Worm (Caenorhabditis elegans): ENCODE results near the gene nlp-49.

The nlp-49 gene

DNA sequence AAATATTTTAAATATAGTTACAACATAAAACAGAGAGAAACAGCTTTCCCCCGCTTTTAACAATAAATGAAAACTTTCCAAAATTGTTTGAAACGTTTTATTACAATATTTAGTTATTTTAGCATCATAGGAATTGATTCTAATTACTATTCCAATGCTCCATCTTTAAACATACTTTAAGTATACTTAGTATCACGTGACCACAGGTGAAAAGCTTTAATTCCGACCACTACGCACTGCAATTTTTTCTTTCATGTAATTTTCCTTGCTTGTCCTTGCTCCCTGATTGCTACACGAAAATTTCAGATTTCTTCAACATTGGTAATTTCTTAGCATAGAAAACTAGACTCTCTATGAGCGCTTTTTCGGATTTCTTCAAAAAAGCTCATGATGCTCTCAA is 7.4 kb upstream of the nlp-49 start, which contains the start of gene tbc-16:
TSS of gene tbc-16 (plus strand) at position 301 of the 400 bp plus-strand sequence.
- no peak for TF ChIP-seq tab-1 (GFP tag; IDR thresholded peaks at IDR 0.05)
- no peak for TF ChIP-seq ref-1 (GFP tag; conservative IDR thresholded peaks at IDR 0.05)
- TF ChIP-seq T22C8.4 (GFP tag; IDR thresholded peaks at IDR 0.05) = no peak
- TF ChIP-seq klf-2 (GFP tag; conservative IDR thresholded peaks at IDR 0.05) = no peak
- no peak for TF ChIP-seq med-1 (GFP tag; optimal IDR thresholded peaks at IDR 0.05; ENCODE audit: insufficient read depth)
- TF ChIP-seq flt-1 (GFP tag; IDR thresholded peaks at IDR 0.05) = no peak
- TF ChIP-seq ztf-23 (GFP tag; IDR thresholded peaks at IDR 0.05) = no peak
- no peak for TF ChIP-seq cog-1 (tag; optimal IDR thresholded peaks at IDR 0.05)
- no peak for TF ChIP-seq ztf-29 (GFP tag; IDR thresholded peaks at IDR 0.05)

DNA sequence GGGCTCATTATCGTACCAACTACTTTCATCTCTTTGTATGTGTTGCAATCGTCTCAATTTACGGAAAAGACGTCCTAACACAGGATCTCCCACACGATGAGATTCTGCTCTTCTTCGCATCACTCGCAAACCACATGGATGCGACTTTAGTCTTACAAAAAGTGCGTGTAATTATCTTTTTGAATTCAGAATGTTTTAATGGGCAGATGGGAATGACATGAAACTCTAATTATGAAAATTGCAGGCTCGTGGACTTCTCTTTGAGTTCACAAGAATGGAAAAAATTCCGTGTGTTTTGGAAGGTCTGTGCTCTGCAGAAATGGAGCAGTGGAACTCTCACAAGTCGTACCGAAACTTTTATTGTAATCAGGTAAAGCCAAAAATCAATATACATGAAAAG is 3.0 kb upstream of the nlp-49 start:
- no peak for TF ChIP-seq tab-1 (GFP tag; IDR thresholded peaks at IDR 0.05)
- TF ChIP-seq ztf-23 (GFP tag; IDR thresholded peaks at IDR 0.05) = no peak
- TF ChIP-seq ztf-29 (GFP tag; IDR thresholded peaks at IDR 0.05) = no peak
- no peak for TF ChIP-seq med-1 (GFP tag; optimal IDR thresholded peaks at IDR 0.05; ENCODE audit: insufficient read depth)
- no peak for TF ChIP-seq cog-1 (tag; optimal IDR thresholded peaks at IDR 0.05)
- TF ChIP-seq ref-1 (GFP tag; conservative IDR thresholded peaks at IDR 0.05) = no peak

DNA sequence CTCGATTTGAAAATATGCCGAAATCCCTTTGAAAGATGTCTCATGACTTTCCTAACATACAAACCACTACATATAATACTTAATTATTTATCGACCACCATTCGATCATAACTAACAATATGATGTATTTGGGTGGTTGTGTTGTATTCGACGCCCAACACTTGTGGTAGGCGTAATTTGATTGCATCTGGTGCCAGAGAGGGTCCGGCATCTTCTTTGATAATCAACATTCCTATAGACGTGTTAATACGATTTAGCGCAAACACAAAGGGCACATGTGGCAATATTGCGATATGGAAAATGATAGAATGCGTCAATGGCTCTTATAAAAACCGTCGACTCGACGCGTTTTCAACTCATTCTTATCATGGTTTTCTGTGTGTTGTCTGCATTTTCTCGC is 557 bp upstream of the nlp-49 start:
- TF ChIP-seq ztf-23 (GFP tag; IDR thresholded peaks at IDR 0.05) (no peak), T22C8.4 (GFP tag; IDR thresholded peaks at IDR 0.05) (no peak), klf-2 (GFP tag; conservative IDR thresholded peaks at IDR 0.05) (no peak), tab-1 (GFP tag; IDR thresholded peaks at IDR 0.05) (no peak), cog-1 (tag; optimal IDR thresholded peaks at IDR 0.05) (no peak), flt-1 (GFP tag; IDR thresholded peaks at IDR 0.05) (no peak), ref-1 (GFP tag; conservative IDR thresholded peaks at IDR 0.05) (no peak), ztf-29 (GFP tag; IDR thresholded peaks at IDR 0.05) (no peak), med-1 (GFP tag; optimal IDR thresholded peaks at IDR 0.05; ENCODE audit: insufficient read depth) (no peak)

DNA sequence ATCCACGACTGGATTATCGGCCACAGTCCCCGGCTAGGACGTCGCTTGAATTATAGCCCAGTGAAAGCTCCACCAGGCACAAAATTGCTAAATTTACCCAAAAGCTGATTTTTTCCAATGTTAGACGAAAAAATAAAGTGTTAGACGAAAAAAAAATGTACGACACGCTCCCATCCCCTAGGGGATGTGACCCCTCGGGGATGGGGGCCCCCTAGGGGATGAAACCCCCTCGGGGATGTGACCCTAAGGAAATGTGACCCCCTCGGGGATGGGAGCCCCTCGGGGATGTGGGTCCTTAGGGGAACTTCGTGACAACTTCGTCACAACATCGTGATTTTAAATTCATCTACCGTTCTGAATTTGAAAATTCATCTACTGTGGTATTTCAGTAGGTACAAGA is 1.3 kb downstream of the nlp-49 start:
- TF ChIP-seq flt-1 (GFP tag; IDR thresholded peaks at IDR 0.05) = 0 out of 2 replicates have a peak, but pooled peaks have one; percentile 21
- 0 out of 2 replicates have a peak, but pooled peaks have one; percentile 42 for TF ChIP-seq tab-1 (GFP tag; IDR thresholded peaks at IDR 0.05)
- TF ChIP-seq cog-1 (tag; optimal IDR thresholded peaks at IDR 0.05) = no peak

DNA sequence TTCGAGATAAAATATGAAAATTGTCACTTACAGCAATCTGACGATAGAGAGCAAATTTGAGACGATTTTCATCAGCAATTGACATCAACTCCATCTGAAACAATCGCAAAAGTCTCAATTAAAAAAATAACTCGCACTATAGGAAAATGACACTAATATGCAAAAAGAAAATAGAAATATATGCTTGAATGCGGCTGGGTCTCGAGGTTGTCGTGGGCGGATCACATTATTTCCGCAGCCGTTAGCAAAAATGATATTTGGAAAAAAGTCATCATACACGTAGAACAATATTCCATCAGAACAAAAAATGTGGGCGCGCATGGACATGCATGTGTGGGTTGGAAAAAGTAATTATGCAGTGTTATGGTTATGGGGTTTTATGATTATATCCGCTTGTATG is 12.8 kb downstream of the nlp-49 start, which contains the start of gene Y23B4A.1:
TSS of gene Y23B4A.1 (minus strand) at position 101 of the 400 bp plus-strand sequence.
- no peak for TF ChIP-seq ztf-23 (GFP tag; IDR thresholded peaks at IDR 0.05)
- TF ChIP-seq T22C8.4 (GFP tag; IDR thresholded peaks at IDR 0.05) = no peak
- no peak for TF ChIP-seq cog-1 (tag; optimal IDR thresholded peaks at IDR 0.05)
- no peak for TF ChIP-seq klf-2 (GFP tag; conservative IDR thresholded peaks at IDR 0.05)
- TF ChIP-seq ztf-29 (GFP tag; IDR thresholded peaks at IDR 0.05) = no peak
- no peak for TF ChIP-seq flt-1 (GFP tag; IDR thresholded peaks at IDR 0.05)
- TF ChIP-seq tab-1 (GFP tag; IDR thresholded peaks at IDR 0.05) = no peak
- no peak for TF ChIP-seq med-1 (GFP tag; optimal IDR thresholded peaks at IDR 0.05; ENCODE audit: insufficient read depth)
- TF ChIP-seq ref-1 (GFP tag; conservative IDR thresholded peaks at IDR 0.05) = no peak

DNA sequence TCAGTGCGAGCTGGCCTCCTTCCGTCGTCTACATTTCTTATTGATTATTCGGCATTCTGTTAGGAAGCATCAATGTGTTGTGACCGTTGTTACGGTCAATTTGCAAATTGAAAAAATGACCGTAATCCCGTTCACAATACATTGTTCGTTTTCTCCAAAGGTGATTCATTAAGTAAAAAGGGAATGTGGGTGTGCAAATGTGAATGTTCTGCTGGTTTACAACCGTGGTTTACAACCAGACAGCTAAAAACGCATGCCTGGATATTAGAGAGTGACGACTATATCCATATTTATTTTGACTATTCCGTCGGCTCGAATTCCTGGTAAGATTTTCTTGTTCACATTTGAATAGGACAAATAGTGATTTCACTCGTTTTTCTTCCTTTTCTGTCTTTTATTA is 14.6 kb downstream of the nlp-49 start, which contains the start of gene capa-1:
TSS of gene capa-1 (plus strand) at position 301 of the 400 bp plus-strand sequence.
- no peak for TF ChIP-seq med-1 (GFP tag; optimal IDR thresholded peaks at IDR 0.05; ENCODE audit: insufficient read depth)

DNA sequence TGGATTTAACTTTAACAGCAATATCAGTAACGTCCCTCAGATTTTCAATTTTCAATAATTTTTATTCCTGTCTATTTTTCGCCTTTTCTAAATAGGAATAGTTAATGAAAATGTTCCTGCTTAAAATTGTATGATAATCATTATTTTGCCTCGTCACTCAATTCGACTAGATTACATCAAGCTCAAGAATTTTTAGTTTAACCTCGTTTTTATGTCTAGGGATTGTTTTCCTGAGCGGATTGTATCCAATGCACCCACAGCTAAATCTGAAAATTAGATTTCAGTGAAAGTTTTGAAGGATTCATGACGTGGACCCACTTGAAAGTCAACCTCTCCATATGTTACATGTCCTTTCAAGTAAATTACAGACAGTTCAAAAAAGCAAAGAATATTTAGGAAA is 19.2 kb downstream of the nlp-49 start:
- TF ChIP-seq ztf-29 (GFP tag; IDR thresholded peaks at IDR 0.05) = no peak
- TF ChIP-seq tab-1 (GFP tag; IDR thresholded peaks at IDR 0.05) = no peak
- no peak for TF ChIP-seq klf-2 (GFP tag; conservative IDR thresholded peaks at IDR 0.05)
- TF ChIP-seq ref-1 (GFP tag; conservative IDR thresholded peaks at IDR 0.05) = no peak
- TF ChIP-seq flt-1 (GFP tag; IDR thresholded peaks at IDR 0.05) = no peak
- no peak for TF ChIP-seq cog-1 (tag; optimal IDR thresholded peaks at IDR 0.05)
- TF ChIP-seq ztf-23 (GFP tag; IDR thresholded peaks at IDR 0.05) = no peak
- no peak for TF ChIP-seq med-1 (GFP tag; optimal IDR thresholded peaks at IDR 0.05; ENCODE audit: insufficient read depth)
- no peak for TF ChIP-seq T22C8.4 (GFP tag; IDR thresholded peaks at IDR 0.05)

DNA sequence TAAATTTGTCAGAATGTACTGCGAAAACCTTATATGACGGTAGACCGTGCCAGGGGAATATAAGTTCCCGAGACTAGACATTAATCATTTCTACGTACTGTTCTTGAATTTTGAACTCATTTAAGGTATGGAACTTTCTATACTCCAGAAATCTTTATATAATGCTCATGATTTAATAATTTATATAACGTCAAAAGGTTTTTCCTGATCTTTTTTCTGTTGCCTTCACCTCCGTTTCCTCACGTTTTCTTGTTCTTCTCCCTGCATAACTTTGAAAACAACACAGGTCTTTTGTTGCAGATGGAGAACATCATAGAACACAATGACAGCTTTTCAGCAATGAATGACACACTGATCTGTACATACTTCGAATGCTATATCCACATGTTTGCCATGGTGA is 26.4 kb downstream of the nlp-49 start, which contains the start of gene egl-6:
TSS of gene egl-6 (plus strand) at position 301 of the 400 bp plus-strand sequence.
- TF ChIP-seq klf-2 (GFP tag; conservative IDR thresholded peaks at IDR 0.05) (no peak), ztf-29 (GFP tag; IDR thresholded peaks at IDR 0.05) (no peak), T22C8.4 (GFP tag; IDR thresholded peaks at IDR 0.05) (no peak), ztf-23 (GFP tag; IDR thresholded peaks at IDR 0.05) (no peak), flt-1 (GFP tag; IDR thresholded peaks at IDR 0.05) (no peak), med-1 (GFP tag; optimal IDR thresholded peaks at IDR 0.05; ENCODE audit: insufficient read depth) (no peak), cog-1 (tag; optimal IDR thresholded peaks at IDR 0.05) (no peak), tab-1 (GFP tag; IDR thresholded peaks at IDR 0.05) (no peak), ref-1 (GFP tag; conservative IDR thresholded peaks at IDR 0.05) (no peak)

DNA sequence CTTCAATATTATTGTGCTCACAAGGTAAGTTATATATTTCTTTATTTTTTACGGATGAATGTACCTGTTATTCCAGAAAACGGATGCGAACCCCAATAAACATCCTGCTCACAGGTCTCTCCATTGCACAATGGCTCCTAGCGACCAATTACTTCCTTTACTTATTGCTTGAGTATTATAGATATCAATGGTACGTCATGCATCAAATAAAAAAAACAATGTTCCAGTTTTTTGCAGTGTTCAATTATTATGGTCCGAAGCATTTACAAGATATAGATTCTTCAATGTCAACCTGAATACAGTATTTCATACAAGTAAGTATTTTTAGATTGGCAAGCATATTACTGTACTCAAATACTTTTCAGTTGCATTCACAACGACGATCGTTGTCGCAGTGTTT is 28.5 kb downstream of the nlp-49 start:
- TF ChIP-seq flt-1 (GFP tag; IDR thresholded peaks at IDR 0.05) (no peak), ztf-29 (GFP tag; IDR thresholded peaks at IDR 0.05) (no peak), ref-1 (GFP tag; conservative IDR thresholded peaks at IDR 0.05) (no peak), med-1 (GFP tag; optimal IDR thresholded peaks at IDR 0.05; ENCODE audit: insufficient read depth) (no peak), klf-2 (GFP tag; conservative IDR thresholded peaks at IDR 0.05) (no peak), ztf-23 (GFP tag; IDR thresholded peaks at IDR 0.05) (no peak), T22C8.4 (GFP tag; IDR thresholded peaks at IDR 0.05) (no peak), cog-1 (tag; optimal IDR thresholded peaks at IDR 0.05) (no peak), tab-1 (GFP tag; IDR thresholded peaks at IDR 0.05) (no peak)

DNA sequence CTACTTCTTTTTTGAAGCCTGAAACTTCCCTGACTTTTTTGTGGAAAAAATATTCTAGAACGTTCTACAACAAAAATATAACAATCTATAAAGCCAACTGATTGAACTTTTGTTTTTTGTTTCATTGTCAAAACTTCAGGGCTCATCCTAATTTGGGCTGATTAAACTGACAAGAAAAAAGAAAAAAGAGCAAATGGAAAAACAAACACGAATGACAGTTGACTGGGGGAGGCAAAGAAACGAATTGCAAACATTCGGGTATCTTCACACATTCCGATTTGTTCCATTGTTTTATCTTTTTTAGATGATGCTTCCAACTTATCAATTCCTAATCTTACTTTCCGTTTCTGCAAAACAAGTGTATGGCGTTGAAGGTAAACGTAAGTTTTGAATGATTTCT is 31.0 kb downstream of the nlp-49 start, which contains the start of gene C46F4.3:
TSS of gene C46F4.3 (plus strand) at position 301 of the 400 bp plus-strand sequence.
- no peak for TF ChIP-seq T22C8.4 (GFP tag; IDR thresholded peaks at IDR 0.05)
- no peak for TF ChIP-seq tab-1 (GFP tag; IDR thresholded peaks at IDR 0.05)
- no peak for TF ChIP-seq med-1 (GFP tag; optimal IDR thresholded peaks at IDR 0.05; ENCODE audit: insufficient read depth)
- no peak for TF ChIP-seq cog-1 (tag; optimal IDR thresholded peaks at IDR 0.05)
- no peak for TF ChIP-seq ztf-23 (GFP tag; IDR thresholded peaks at IDR 0.05)
